Fruit fly (Drosophila melanogaster): Measurements from ENCODE around the gene RecQ4.
A peak's percentile ranks its signal among the peaks of the same experiment; 100 is the strongest.

Gene RecQ4

dm6 chr3L:8185263-8186227, 9.8 kb upstream of the RecQ4 start (continued):
- no peak for TF ChIP-seq emc (GFP tag; optimal IDR thresholded peaks at IDR 0.05)
- peak; percentile 16 for TF ChIP-seq btn (GFP tag; optimal IDR thresholded peaks at IDR 0.05)
- peak; percentile 46 for TF ChIP-seq CG11398 (GFP tag; optimal IDR thresholded peaks at IDR 0.05)
- TF ChIP-seq gce (GFP tag; IDR thresholded peaks at IDR 0.05): no peak
- 0 out of 3 replicates have a peak, but pooled peaks have one; percentile 45 for TF ChIP-seq CG17361 (GFP tag; IDR thresholded peaks at IDR 0.05)
- peak; percentile 25 for TF ChIP-seq CG3163 (GFP tag; optimal IDR thresholded peaks at IDR 0.05)
- TF ChIP-seq CG8924 (tag; optimal IDR thresholded peaks at IDR 0.05): peak; percentile 20
- peak; percentile 99 for TF ChIP-seq grn (GFP tag; optimal IDR thresholded peaks at IDR 0.05)
- TF ChIP-seq Myb (GFP tag; optimal IDR thresholded peaks at IDR 0.05): peak; percentile 25
- peak; percentile 38 for TF ChIP-seq CG6854 (GFP tag; optimal IDR thresholded peaks at IDR 0.05)
- TF ChIP-seq Oli (tag; optimal IDR thresholded peaks at IDR 0.05): peak; percentile 54
- TF ChIP-seq CG18599 (GFP tag; optimal IDR thresholded peaks at IDR 0.05): peak; percentile 80
- peak; percentile 43 for TF ChIP-seq kay (GFP tag; optimal IDR thresholded peaks at IDR 0.05)
- TF ChIP-seq CG12744 (GFP tag; optimal IDR thresholded peaks at IDR 0.05): no peak
- peak; percentile 41; the same call in 1 of the 2 replicates for TF ChIP-seq CG10366 (GFP tag; IDR thresholded peaks at IDR 0.05)
- no peak for TF ChIP-seq en (GFP tag; optimal IDR thresholded peaks at IDR 0.05)
- peak; percentile 19 for TF ChIP-seq scrt (GFP tag; optimal IDR thresholded peaks at IDR 0.05)
- 0 out of 3 replicates have a peak, but pooled peaks have one; percentile 37 for TF ChIP-seq ase (GFP tag; IDR thresholded peaks at IDR 0.05)
- TF ChIP-seq peb (GFP tag; IDR thresholded peaks at IDR 0.05): peak; percentile 14; the same call in 1 of the 2 replicates
- TF ChIP-seq CG31224 (GFP tag; IDR thresholded peaks at IDR 0.05): 0 out of 2 replicates have a peak, but pooled peaks have one; percentile 16
- peak; percentile 71; the same call in 1 of the 2 replicates for TF ChIP-seq GATAe (GFP tag; conservative IDR thresholded peaks at IDR 0.05)
- TF ChIP-seq CG11456 (GFP tag; IDR thresholded peaks at IDR 0.05): 0 out of 3 replicates have a peak, but pooled peaks have one; percentile 60
- peak; percentile 29 for TF ChIP-seq CG1792 (GFP tag; optimal IDR thresholded peaks at IDR 0.05)
- 0 out of 2 replicates have a peak, but pooled peaks have one; percentile 5 for TF ChIP-seq CG14014 (GFP tag; IDR thresholded peaks at IDR 0.05)
- TF ChIP-seq Side (GFP tag; optimal IDR thresholded peaks at IDR 0.05): peak; percentile 65
- peak in 1 of 2 experiments; percentile 27 for TF ChIP-seq Eip74EF (GFP tag; optimal IDR thresholded peaks at IDR 0.05)
- peak; percentile 74 for TF ChIP-seq CG2120 (GFP tag; optimal IDR thresholded peaks at IDR 0.05)
- TF ChIP-seq Deaf1 (tag; optimal IDR thresholded peaks at IDR 0.05): peak; percentile 23
- peak; percentile 2 for TF ChIP-seq D (optimal IDR thresholded peaks at IDR 0.05)
- peak; percentile 22 for TF ChIP-seq D (GFP tag; optimal IDR thresholded peaks at IDR 0.05)
- no peak for TF ChIP-seq CG10959 (GFP tag; IDR thresholded peaks at IDR 0.05)
- peak; percentile 42; the same call in 1 of the 2 replicates for TF ChIP-seq CG4730 (GFP tag; IDR thresholded peaks at IDR 0.05)
- TF ChIP-seq Max (GFP tag; optimal IDR thresholded peaks at IDR 0.05): peak; percentile 24
- TF ChIP-seq CG32532 (GFP tag; IDR thresholded peaks at IDR 0.05): peak; percentile 64; the same call in 1 of the 2 replicates
- peak; percentile 70 for TF ChIP-seq Nf-YC (tag; optimal IDR thresholded peaks at IDR 0.05)
- TF ChIP-seq bcd (GFP tag; optimal IDR thresholded peaks at IDR 0.05): peak; percentile 34
- TF ChIP-seq CG12659 (GFP tag; optimal IDR thresholded peaks at IDR 0.05): peak; percentile 33
- TF ChIP-seq NK7.1 (GFP tag; optimal IDR thresholded peaks at IDR 0.05): no peak
- TF ChIP-seq ind (GFP tag; optimal IDR thresholded peaks at IDR 0.05): peak; percentile 51
- TF ChIP-seq Sry-δ (GFP tag; optimal IDR thresholded peaks at IDR 0.05): peak; percentile 21
- peak; percentile 92 for TF ChIP-seq CG10543 (GFP tag; optimal IDR thresholded peaks at IDR 0.05)
- TF ChIP-seq fu2 (GFP tag; optimal IDR thresholded peaks at IDR 0.05): peak; percentile 51
- TF ChIP-seq lab (GFP tag; optimal IDR thresholded peaks at IDR 0.05): peak; percentile 70
- peak; percentile 58 for TF ChIP-seq CG13296 (GFP tag; optimal IDR thresholded peaks at IDR 0.05)
- TF ChIP-seq CG18476 (GFP tag; optimal IDR thresholded peaks at IDR 0.05): peak; percentile 31
- TF ChIP-seq vvl (GFP tag; IDR thresholded peaks at IDR 0.05): 0 out of 2 replicates have a peak, but pooled peaks have one; percentile 44
- peak; percentile 34 for TF ChIP-seq Chrac-16 (GFP tag; optimal IDR thresholded peaks at IDR 0.05)
- TF ChIP-seq oc (tag; optimal IDR thresholded peaks at IDR 0.05): peak; percentile 20
